Worm (Caenorhabditis elegans): Measurements from ENCODE around the gene tmem-138.

tmem-138 gene

DNA sequence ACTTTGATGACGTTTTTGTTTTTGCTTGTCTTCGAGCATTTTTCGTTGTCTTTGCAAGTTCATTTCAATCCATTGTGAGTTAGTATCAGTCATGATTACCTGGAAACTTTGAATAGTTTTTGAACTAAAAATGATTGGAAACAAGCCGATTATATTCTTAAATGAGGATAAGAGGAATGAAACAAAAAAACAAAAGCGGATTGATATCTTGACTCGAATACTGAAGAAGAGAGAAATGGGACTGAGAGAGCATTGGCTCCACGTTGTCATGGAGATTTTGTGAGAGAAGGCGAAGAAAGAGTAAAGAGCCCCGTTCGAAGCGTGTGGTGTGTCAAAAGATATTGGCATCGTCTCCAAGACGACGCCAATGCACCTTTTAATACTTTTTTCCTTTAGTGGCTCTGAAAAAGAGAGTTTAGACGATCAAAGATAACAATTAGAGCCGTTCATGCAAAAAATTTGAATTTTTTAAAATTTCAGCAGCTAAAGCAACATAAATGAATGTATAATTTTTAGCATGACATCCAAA is at the start of gene tmem-138, which contains the start of gene tub-1:
Gene tmem-138, plus strand, starts transcription at position 479 of the 529 bp plus-strand sequence.
Gene tub-1, minus strand, starts transcription at position 101 of the 529 bp plus-strand sequence.
- no peak for TF ChIP-seq lsy-2 (tag; optimal IDR thresholded peaks at IDR 0.05)
- TF ChIP-seq ztf-11 (tag; optimal IDR thresholded peaks at IDR 0.05), result no peak
- TF ChIP-seq fos-1 (tag; optimal IDR thresholded peaks at IDR 0.05), result no peak
- TF ChIP-seq unc-39 (tag; optimal IDR thresholded peaks at IDR 0.05), result no peak
- no peak for TF ChIP-seq egl-27 (tag; optimal IDR thresholded peaks at IDR 0.05)
- no peak for TF ChIP-seq aly-2 (tag; optimal IDR thresholded peaks at IDR 0.05)
- TF ChIP-seq nhr-237 (tag; optimal IDR thresholded peaks at IDR 0.05), result no peak
- TF ChIP-seq ztf-4 (tag; optimal IDR thresholded peaks at IDR 0.05), result no peak
- no peak for TF ChIP-seq dmd-4 (tag; optimal IDR thresholded peaks at IDR 0.05)
- no peak for TF ChIP-seq nhr-10 (tag; optimal IDR thresholded peaks at IDR 0.05)
- TF ChIP-seq lin-11 (tag; optimal IDR thresholded peaks at IDR 0.05), result no peak

- TF ChIP-seq Y55F3AM.14 (GFP tag; optimal IDR thresholded peaks at IDR 0.05) (no peak), lsy-2 (tag; optimal IDR thresholded peaks at IDR 0.05) (no peak)
Observed at ce11 chrII:8112063-8112462, 45.1 kb upstream of the tmem-138 start, which contains the start of gene lron-4. Gene lron-4 (minus strand): TSS chrII:8112163.

- TF ChIP-seq ZK546.5 (tag; optimal IDR thresholded peaks at IDR 0.05) (no peak), nhr-6 (tag; optimal IDR thresholded peaks at IDR 0.05) (no peak), nhr-237 (tag; optimal IDR thresholded peaks at IDR 0.05) (no peak), ceh-16 (tag; optimal IDR thresholded peaks at IDR 0.05) (no peak), alr-1 (tag; optimal IDR thresholded peaks at IDR 0.05) (no peak), fos-1 (tag; optimal IDR thresholded peaks at IDR 0.05) (no peak), skn-1 (tag; optimal IDR thresholded peaks at IDR 0.05) (no peak), sem-4 (tag; optimal IDR thresholded peaks at IDR 0.05) (no peak), elt-3 (tag; optimal IDR thresholded peaks at IDR 0.05) (no peak), lin-11 (tag; optimal IDR thresholded peaks at IDR 0.05) (no peak), peb-1 (tag; optimal IDR thresholded peaks at IDR 0.05) (no peak), unc-55 (GFP tag; optimal IDR thresholded peaks at IDR 0.05) (no peak), sma-9 (GFP tag; optimal IDR thresholded peaks at IDR 0.05) (no peak), sma-9 (tag; optimal IDR thresholded peaks at IDR 0.05) (no peak), ztf-4 (tag; optimal IDR thresholded peaks at IDR 0.05) (no peak), nhr-12 (tag; optimal IDR thresholded peaks at IDR 0.05) (no peak), crh-2 (tag; optimal IDR thresholded peaks at IDR 0.05) (no peak), mab-5 (tag; optimal IDR thresholded peaks at IDR 0.05) (no peak), nhr-23 (tag; optimal IDR thresholded peaks at IDR 0.05) (no peak)
Observed at ce11 chrII:8116159-8116558, 41.0 kb upstream of the tmem-138 start, which contains the start of gene unc-105. Gene unc-105 (plus strand): TSS chrII:8116459.

- TF ChIP-seq unc-39 (tag; optimal IDR thresholded peaks at IDR 0.05) (no peak), C34F6.9 (tag; optimal IDR thresholded peaks at IDR 0.05) (no peak), snpc-4 (tag; optimal IDR thresholded peaks at IDR 0.05) (no peak), fos-1 (tag; optimal IDR thresholded peaks at IDR 0.05) (no peak), sma-9 (GFP tag; optimal IDR thresholded peaks at IDR 0.05) (peak; percentile 50), sma-9 (tag; optimal IDR thresholded peaks at IDR 0.05) (no peak), F13H6.1 (tag; optimal IDR thresholded peaks at IDR 0.05) (peak; percentile 1), elt-1 (tag; optimal IDR thresholded peaks at IDR 0.05) (no peak), mbf-1 (tag; optimal IDR thresholded peaks at IDR 0.05) (no peak), nhr-129 (tag; optimal IDR thresholded peaks at IDR 0.05) (peak; percentile 24), zag-1 (tag; optimal IDR thresholded peaks at IDR 0.05) (no peak), nhr-25 (tag; optimal IDR thresholded peaks at IDR 0.05) (no peak), dmd-4 (tag; optimal IDR thresholded peaks at IDR 0.05) (no peak), gmeb-1 (tag; optimal IDR thresholded peaks at IDR 0.05) (no peak), nhr-11 (tag; optimal IDR thresholded peaks at IDR 0.05) (no peak), ztf-1 (GFP tag; conservative IDR thresholded peaks at IDR 0.05) (no peak), mab-5 (tag; optimal IDR thresholded peaks at IDR 0.05) (no peak), lsy-2 (tag; optimal IDR thresholded peaks at IDR 0.05) (peak in 1 of 2 experiments; percentile 5)
Observed at ce11 chrII:8117426-8117825, 39.7 kb upstream of the tmem-138 start.
